Worm (Caenorhabditis elegans) whole organism, L4/young adult: ENCODE data around the gene srlf-15.

Experiments
- dao-5 ChIP-seq: sonication (generic microtip); optimal IDR thresholded peaks from 2 replicates; lab custom pipeline; 2016; ENCODE audit warnings: missing genotype, missing genetic modification characterization, moderate library complexity, missing compliant biosample characterization
- him-1 ChIP-seq: sonication (generic microtip); optimal IDR thresholded peaks from 2 replicates; lab custom pipeline; 2016; ENCODE audit warnings: missing genotype, missing genetic modification reagents, missing genetic modification characterization, missing compliant biosample characterization

ce11 chrII:11049876-11050275, 14.0 kb downstream of the srlf-15 start, which contains the start of the genes sdhd-1 and ilkp-1:
- no peak for TF ChIP-seq him-1
- no peak for TF ChIP-seq dao-5 (tag; lab: Kevin White, UChicago)
